Worm (Caenorhabditis elegans): ENCODE data around the gene F59A6.11.

DNA sequence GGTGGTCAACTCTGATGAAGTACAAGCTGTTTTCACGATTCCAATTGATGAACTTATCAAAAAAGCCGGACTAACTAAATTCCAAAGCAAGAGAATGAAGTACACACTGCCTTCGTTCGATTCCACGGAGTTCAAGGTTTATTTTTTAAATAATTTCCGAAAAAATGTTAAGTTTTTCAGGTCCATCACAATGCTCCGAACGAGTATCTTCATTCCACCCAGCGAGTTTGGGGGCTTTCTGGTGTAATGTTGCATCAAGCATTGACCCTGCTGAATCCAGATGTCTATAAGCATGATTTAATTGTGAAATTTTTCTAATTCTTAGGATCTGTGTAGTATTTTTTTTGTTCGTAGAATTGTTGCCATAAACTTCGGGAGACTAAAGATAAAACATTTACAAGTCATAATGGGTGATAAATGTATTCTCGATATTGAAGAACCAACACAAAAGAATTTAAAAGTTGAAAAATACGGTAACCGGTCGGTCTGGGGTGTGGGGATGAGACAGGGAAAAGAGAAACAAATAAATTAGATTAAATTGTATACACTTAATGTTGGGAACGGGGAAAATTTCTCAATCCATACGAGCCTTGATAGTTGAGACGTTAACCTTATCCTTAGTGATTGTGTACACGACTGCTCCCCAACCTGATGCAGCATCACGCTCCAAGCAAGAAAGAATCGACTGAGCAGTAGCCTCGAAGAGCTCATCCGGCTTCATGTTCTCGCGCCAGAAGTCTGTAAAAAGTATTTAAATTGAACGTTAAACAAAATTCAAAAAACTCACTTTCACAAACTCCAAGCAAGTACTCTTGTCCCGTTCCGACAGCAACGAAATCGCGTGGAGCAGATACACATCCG lies 44.2 kb downstream of the F59A6.11 start:
- TF ChIP-seq fkh-2 (tag; optimal IDR thresholded peaks at IDR 0.05) (no peak), fkh-10 (GFP tag; optimal IDR thresholded peaks at IDR 0.05) (no peak), ZK546.5 (tag; optimal IDR thresholded peaks at IDR 0.05) (no peak), nhr-23 (tag; optimal IDR thresholded peaks at IDR 0.05) (no peak)

Measured in whole organism, L3 larva.